Worm (Caenorhabditis elegans): ENCODE measurements around the gene F48G7.13.

F48G7.13 gene

ce11 chrV:576070-576469 lies 39.3 kb upstream of the F48G7.13 start, which contains the start of gene K06H6.5:
Gene K06H6.5 (plus strand): TSS chrV:576370.
- TF ChIP-seq zip-4 (GFP tag; optimal IDR thresholded peaks at IDR 0.05), result no peak
- no peak for TF ChIP-seq efl-3 (GFP tag; optimal IDR thresholded peaks at IDR 0.05)
- TF ChIP-seq unc-30 (tag; optimal IDR thresholded peaks at IDR 0.05), result no peak
- no peak for TF ChIP-seq aly-2 (tag; optimal IDR thresholded peaks at IDR 0.05)
- TF ChIP-seq C34B4.2 (tag; optimal IDR thresholded peaks at IDR 0.05), result no peak
- TF ChIP-seq hlh-4 (tag; optimal IDR thresholded peaks at IDR 0.05), result no peak
- no peak for TF ChIP-seq mab-9 (GFP tag; IDR thresholded peaks at IDR 0.05)

DNA sequence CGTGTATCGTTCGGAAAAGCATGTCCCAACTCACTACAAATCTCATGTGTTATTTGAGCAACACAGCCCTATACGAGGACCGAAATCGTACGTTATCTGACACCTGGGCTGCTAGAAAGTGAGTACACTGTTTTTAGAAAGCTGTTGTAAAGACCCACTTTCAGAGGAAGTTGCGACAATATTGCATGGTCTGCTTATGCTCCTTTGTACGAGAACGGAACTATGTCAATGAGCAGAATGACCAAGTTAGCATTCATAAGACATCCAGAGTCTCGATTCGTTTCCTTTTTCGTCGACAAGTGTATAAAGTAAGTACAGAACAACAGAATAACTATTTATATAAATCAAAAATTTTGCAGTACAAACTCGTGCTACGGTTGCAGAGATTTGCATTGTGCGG lies 38.5 kb upstream of the F48G7.13 start:
- TF ChIP-seq ces-1 (GFP tag; optimal IDR thresholded peaks at IDR 0.05) (no peak), nhr-20 (tag; optimal IDR thresholded peaks at IDR 0.05) (no peak), nhr-84 (tag; optimal IDR thresholded peaks at IDR 0.05) (no peak), lin-14 (GFP tag; optimal IDR thresholded peaks at IDR 0.05) (no peak), mdl-1 (tag; optimal IDR thresholded peaks at IDR 0.05) (no peak), nhr-28 (tag; optimal IDR thresholded peaks at IDR 0.05) (no peak), egl-27 (tag; optimal IDR thresholded peaks at IDR 0.05) (no peak)

DNA sequence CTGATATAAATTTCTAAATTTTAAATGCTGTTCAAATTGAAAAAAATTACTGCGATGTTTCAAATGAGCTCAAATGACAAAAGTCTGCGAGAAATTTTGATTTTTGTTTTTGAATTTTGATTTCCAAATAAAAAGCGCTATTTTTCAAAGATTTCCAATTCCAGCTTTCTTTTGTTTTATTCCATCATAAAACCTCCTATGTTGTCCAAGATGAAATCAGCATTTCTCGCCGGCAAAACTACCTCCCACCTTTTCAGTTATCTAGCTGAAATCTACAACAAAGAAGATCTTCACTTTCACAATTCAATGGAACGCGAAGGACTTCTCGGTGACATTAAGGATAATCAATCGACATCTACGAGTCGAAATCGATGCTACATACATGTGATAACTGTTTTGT lies 36.4 kb upstream of the F48G7.13 start, which contains the start of gene K06H6.4:
Gene K06H6.4, plus strand, starts transcription at position 301 of the 400 bp plus-strand sequence.
- TF ChIP-seq mef-2 (tag; optimal IDR thresholded peaks at IDR 0.05) (no peak), C16A3.4 (tag; optimal IDR thresholded peaks at IDR 0.05) (no peak), skn-1 (tag; optimal IDR thresholded peaks at IDR 0.05) (no peak), lin-39 (tag; optimal IDR thresholded peaks at IDR 0.05) (no peak), blmp-1 (tag; optimal IDR thresholded peaks at IDR 0.05) (peak; percentile 29), dpl-1 (GFP tag; optimal IDR thresholded peaks at IDR 0.05) (no peak)

ce11 chrV:581616-582015 lies 33.8 kb upstream of the F48G7.13 start, which contains the start of gene nstp-7:
Gene nstp-7 (plus strand): TSS chrV:581916.
- no peak for TF ChIP-seq nhr-28 (tag; optimal IDR thresholded peaks at IDR 0.05)
- no peak for TF ChIP-seq ets-5 (GFP tag; IDR thresholded peaks at IDR 0.05)
- TF ChIP-seq alr-1 (tag; optimal IDR thresholded peaks at IDR 0.05; ENCODE audit: borderline replicate concordance), result no peak
- TF ChIP-seq Y116A8C.19 (tag; optimal IDR thresholded peaks at IDR 0.05; ENCODE audit: borderline replicate concordance), result no peak

DNA sequence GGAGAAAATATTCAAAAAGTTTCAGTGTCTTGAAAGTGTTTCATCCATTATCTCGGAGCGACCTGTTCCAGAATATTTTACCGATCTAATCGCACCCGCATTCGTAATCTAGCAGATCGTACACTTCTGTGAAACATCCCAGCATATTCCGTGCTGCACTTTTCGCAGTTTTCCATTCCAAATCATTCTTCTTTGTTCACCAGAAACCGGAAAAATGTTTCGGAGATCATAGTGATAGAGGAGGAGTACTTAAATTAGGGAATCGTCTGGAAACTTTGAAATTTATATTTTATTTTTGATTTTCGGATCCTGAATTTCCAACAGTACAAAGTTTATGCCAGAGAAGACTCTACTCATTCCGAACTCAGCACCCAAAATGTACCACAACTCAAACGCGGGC lies 29.9 kb upstream of the F48G7.13 start, which contains the start of gene K06H6.2:
Gene K06H6.2, plus strand, starts transcription at position 301 of the 400 bp plus-strand sequence.
- no peak for TF ChIP-seq mab-9 (GFP tag; IDR thresholded peaks at IDR 0.05)
- no peak for TF ChIP-seq lin-14 (GFP tag; optimal IDR thresholded peaks at IDR 0.05)
- TF ChIP-seq C16A3.4 (tag; optimal IDR thresholded peaks at IDR 0.05), result no peak

DNA sequence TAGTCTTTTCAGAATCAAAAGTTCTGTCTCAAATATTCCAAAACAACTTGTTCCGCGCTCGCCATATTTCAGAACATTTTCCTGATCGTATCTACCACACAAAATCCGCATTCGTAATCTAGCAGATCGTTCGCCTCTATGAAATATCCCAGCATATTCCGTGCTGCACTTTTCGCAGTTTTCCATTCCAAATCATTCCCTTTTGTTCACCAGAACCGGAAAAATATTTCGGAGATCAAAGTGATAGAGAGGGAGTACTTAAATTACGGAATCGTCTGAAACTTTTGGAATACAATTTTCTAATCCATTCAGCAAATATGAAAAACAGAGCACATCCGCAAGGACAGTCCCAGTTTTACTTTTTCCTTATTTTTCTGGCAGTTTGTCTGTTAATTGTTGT lies 27.6 kb upstream of the F48G7.13 start, which contains the start of gene K06H6.1:
Gene K06H6.1, plus strand, starts transcription at position 301 of the 400 bp plus-strand sequence.
- TF ChIP-seq egl-13 (tag; optimal IDR thresholded peaks at IDR 0.05) (no peak), lin-35 (GFP tag; optimal IDR thresholded peaks at IDR 0.05) (no peak), ceh-82 (tag; optimal IDR thresholded peaks at IDR 0.05) (no peak), nhr-84 (tag; optimal IDR thresholded peaks at IDR 0.05) (no peak), snpc-4 (tag; optimal IDR thresholded peaks at IDR 0.05) (no peak), sup-37 (GFP tag; optimal IDR thresholded peaks at IDR 0.05) (no peak), pag-3 (tag; optimal IDR thresholded peaks at IDR 0.05; ENCODE audit: borderline replicate concordance, insufficient read depth) (no peak), F16B12.6 (tag; optimal IDR thresholded peaks at IDR 0.05) (no peak), ama-1 (optimal IDR thresholded peaks at IDR 0.05) (no peak), unc-62 (GFP tag; optimal IDR thresholded peaks at IDR 0.05) (no peak), nhr-71 (tag; optimal IDR thresholded peaks at IDR 0.05) (no peak), nhr-20 (tag; optimal IDR thresholded peaks at IDR 0.05) (no peak), hlh-17 (GFP tag; optimal IDR thresholded peaks at IDR 0.05; ENCODE audit: borderline replicate concordance) (no peak), unc-30 (tag; optimal IDR thresholded peaks at IDR 0.05) (no peak), fos-1 (tag; optimal IDR thresholded peaks at IDR 0.05) (no peak), aly-2 (tag; optimal IDR thresholded peaks at IDR 0.05) (no peak), lin-15B (tag; optimal IDR thresholded peaks at IDR 0.05) (no peak), mdl-1 (tag; optimal IDR thresholded peaks at IDR 0.05) (no peak), mef-2 (tag; optimal IDR thresholded peaks at IDR 0.05) (no peak), egl-27 (tag; optimal IDR thresholded peaks at IDR 0.05) (no peak)
